Fruit fly (Drosophila melanogaster) whole organism, wandering third instar larva: ENCODE measurements around the gene CG42671.

Source experiments
- CG32264 ChIP-seq: fragments of 200-800 bp; sonication (Bioruptor generic); optimal IDR thresholded peaks from 2 replicates; lab custom pipeline; 2016; ENCODE audit warnings: missing biosample characterization, missing genetic modification characterization
- CG9705 ChIP-seq: fragments of 200-800 bp; sonication (Bioruptor generic); optimal IDR thresholded peaks from 2 replicates; lab custom pipeline; 2018; ENCODE audit warnings: missing biosample characterization, mild to moderate bottlenecking, missing genetic modification characterization
- CrebA ChIP-seq: fragments of 200-800 bp; sonication (Bioruptor generic); optimal IDR thresholded peaks from 2 replicates; lab custom pipeline; 2016; ENCODE audit warnings: missing biosample characterization, mild to moderate bottlenecking, missing genetic modification characterization, borderline replicate concordance
- Dfd ChIP-seq: fragments of >200 bp; optimal IDR thresholded peaks from 2 replicates; lab custom pipeline; 2017; ENCODE audit warnings: missing biosample characterization, missing genetic modification characterization
- Dif ChIP-seq: fragments of 200-275, 200-300 bp; sonication (Bioruptor generic); optimal IDR thresholded peaks from 2 replicates; lab custom pipeline; 2018; ENCODE audit warnings: missing biosample characterization, missing genetic modification characterization; ENCODE audit not compliant: partially characterized antibody
- GATAd ChIP-seq: sonication (Bioruptor generic); optimal IDR thresholded peaks from 2 replicates; lab custom pipeline; 2016; ENCODE audit warnings: missing biosample characterization, missing genetic modification characterization
- Hnf4 ChIP-seq: fragments of 200-800 bp; sonication (Bioruptor generic); optimal IDR thresholded peaks from 2 replicates; lab custom pipeline; 2016; ENCODE audit warnings: missing biosample characterization, mild to moderate bottlenecking, missing genetic modification characterization
- Jra ChIP-seq: sonication (Bioruptor generic); optimal IDR thresholded peaks from 2 replicates; lab custom pipeline; 2016; ENCODE audit warnings: missing biosample characterization, missing genetic modification characterization
- Mio ChIP-seq: sonication (Bioruptor generic); optimal IDR thresholded peaks from 2 replicates; lab custom pipeline; 2016; ENCODE audit warnings: missing biosample characterization, missing genetic modification characterization
- Myc ChIP-seq: fragments of >200 bp; optimal IDR thresholded peaks from 2 replicates; lab custom pipeline; 2017
- N ChIP-seq: fragments of >200 bp; optimal IDR thresholded peaks from 2 replicates; lab custom pipeline; 2018; ENCODE audit warnings: missing biosample characterization, missing external identifiers, missing genetic modification characterization
- OdsH ChIP-seq: fragments of 200-800 bp; sonication (Bioruptor generic); optimal IDR thresholded peaks from 2 replicates; lab custom pipeline; 2016; ENCODE audit warnings: missing biosample characterization, mild to moderate bottlenecking, missing genetic modification characterization
- Rel ChIP-seq, 2 experiments: fragments of 200-800 bp; sonication (Bioruptor generic) in 1 of 2; optimal IDR thresholded peaks; 2 replicates in 1 of 2; 3 replicates in 1 of 2; lab custom pipeline; 2016 to 2019; ENCODE audit warnings: mild to moderate bottlenecking in 2 of 2, missing biosample characterization in 2 of 2, missing genetic modification characterization in 2 of 2, moderate library complexity in 1 of 2
- Sp1 ChIP-seq: fragments of 200-800 bp; sonication (Bioruptor generic); optimal IDR thresholded peaks from 3 replicates; lab custom pipeline; 2019; ENCODE audit warnings: missing biosample characterization, mild to moderate bottlenecking, missing genetic modification characterization, moderate library complexity
- br ChIP-seq: fragments of 200-800 bp; sonication (Bioruptor generic); optimal IDR thresholded peaks from 2 replicates; lab custom pipeline; 2016; ENCODE audit warnings: missing biosample characterization, missing genetic modification characterization
- dmrt93B ChIP-seq: fragments of 200-800 bp; sonication (Bioruptor generic); optimal IDR thresholded peaks from 2 replicates; lab custom pipeline; 2018; ENCODE audit warnings: missing biosample characterization, mild to moderate bottlenecking, missing genetic modification characterization
- dsf ChIP-seq: sonication (Bioruptor generic); optimal IDR thresholded peaks from 2 replicates; lab custom pipeline; 2016; ENCODE audit warnings: missing biosample characterization, missing genetic modification characterization, borderline replicate concordance
- ey ChIP-seq: fragments of 200-800 bp; sonication (Bioruptor generic); optimal IDR thresholded peaks from 2 replicates; lab custom pipeline; 2016; ENCODE audit warnings: missing biosample characterization, missing genetic modification characterization
- fru ChIP-seq: fragments of 200-800 bp; sonication (Bioruptor generic); optimal IDR thresholded peaks from 3 replicates; lab custom pipeline; 2016; ENCODE audit warnings: missing biosample characterization, mild to moderate bottlenecking, missing genetic modification characterization
- h ChIP-seq: fragments of 200-800 bp; sonication (Bioruptor generic); optimal IDR thresholded peaks from 3 replicates; lab custom pipeline; 2016; ENCODE audit warnings: missing biosample characterization, mild to moderate bottlenecking, missing genetic modification characterization
- lola ChIP-seq: fragments of >200 bp; optimal IDR thresholded peaks from 2 replicates; lab custom pipeline; 2017; ENCODE audit warnings: missing biosample characterization, missing genetic modification characterization
- pan ChIP-seq: fragments of >200 bp; optimal IDR thresholded peaks from 2 replicates; lab custom pipeline; 2017
- psq ChIP-seq: fragments of 200-800 bp; sonication (Bioruptor generic); optimal IDR thresholded peaks from 3 replicates; lab custom pipeline; 2017; ENCODE audit warnings: missing biosample characterization, mild to moderate bottlenecking, missing genetic modification characterization, moderate library complexity
- rgr ChIP-seq: fragments of 200-800 bp; sonication (Bioruptor generic); optimal IDR thresholded peaks from 3 replicates; lab custom pipeline; 2016; ENCODE audit warnings: missing biosample characterization, mild to moderate bottlenecking, missing genetic modification characterization
- sage ChIP-seq: fragments of 200-800 bp; sonication (Bioruptor generic); optimal IDR thresholded peaks from 2 replicates; lab custom pipeline; 2016; ENCODE audit warnings: missing biosample characterization, mild to moderate bottlenecking, missing genetic modification characterization
- sv ChIP-seq: fragments of 200-800 bp; sonication (Bioruptor generic); optimal IDR thresholded peaks from 3 replicates; lab custom pipeline; 2016; ENCODE audit warnings: missing biosample characterization, missing genetic modification characterization
- usp ChIP-seq: fragments of >200 bp; optimal IDR thresholded peaks from 2 replicates; lab custom pipeline; 2017; ENCODE audit warnings: missing biosample characterization, missing genetic modification characterization
- woc ChIP-seq: sonication (Bioruptor generic); optimal IDR thresholded peaks from 2 replicates; lab custom pipeline; 2016; ENCODE audit warnings: missing biosample characterization, mild to moderate bottlenecking, missing genetic modification characterization

CG42671 gene

DNA sequence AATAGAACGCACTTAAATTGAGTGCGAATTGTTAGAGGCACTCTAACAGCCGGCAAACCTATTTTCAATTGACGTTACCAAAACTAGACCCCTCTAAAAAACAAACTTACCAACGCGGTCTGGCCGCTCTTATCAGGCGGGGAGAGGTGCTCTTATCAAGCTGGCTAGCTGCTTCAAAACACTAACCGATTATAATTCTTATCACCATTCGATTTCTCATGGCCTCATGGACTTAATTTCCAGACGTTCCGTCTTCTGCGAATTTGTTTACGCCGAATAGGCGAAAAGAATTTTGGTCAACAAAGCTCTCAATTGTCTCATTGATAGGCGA, 58.7 kb downstream of the CG42671 start:
- TF ChIP-seq Mio (GFP tag; lab: Kevin White, UChicago): no peak
- no peak for TF ChIP-seq dmrt93B (GFP tag; lab: Kevin White, UChicago)
- TF ChIP-seq Sp1: no peak
- no peak for TF ChIP-seq OdsH
- no peak for TF ChIP-seq CrebA (GFP tag; lab: Kevin White, UChicago)
- TF ChIP-seq sage (GFP tag; lab: Kevin White, UChicago): no peak
- no peak for TF ChIP-seq GATAd
- no peak for TF ChIP-seq ey (GFP tag; lab: Kevin White, UChicago)
- no peak for TF ChIP-seq pan
- TF ChIP-seq CG9705: no peak
- TF ChIP-seq CG32264 (GFP tag; lab: Kevin White, UChicago): no peak
- TF ChIP-seq Dif: no peak
- TF ChIP-seq usp: no peak

DNA sequence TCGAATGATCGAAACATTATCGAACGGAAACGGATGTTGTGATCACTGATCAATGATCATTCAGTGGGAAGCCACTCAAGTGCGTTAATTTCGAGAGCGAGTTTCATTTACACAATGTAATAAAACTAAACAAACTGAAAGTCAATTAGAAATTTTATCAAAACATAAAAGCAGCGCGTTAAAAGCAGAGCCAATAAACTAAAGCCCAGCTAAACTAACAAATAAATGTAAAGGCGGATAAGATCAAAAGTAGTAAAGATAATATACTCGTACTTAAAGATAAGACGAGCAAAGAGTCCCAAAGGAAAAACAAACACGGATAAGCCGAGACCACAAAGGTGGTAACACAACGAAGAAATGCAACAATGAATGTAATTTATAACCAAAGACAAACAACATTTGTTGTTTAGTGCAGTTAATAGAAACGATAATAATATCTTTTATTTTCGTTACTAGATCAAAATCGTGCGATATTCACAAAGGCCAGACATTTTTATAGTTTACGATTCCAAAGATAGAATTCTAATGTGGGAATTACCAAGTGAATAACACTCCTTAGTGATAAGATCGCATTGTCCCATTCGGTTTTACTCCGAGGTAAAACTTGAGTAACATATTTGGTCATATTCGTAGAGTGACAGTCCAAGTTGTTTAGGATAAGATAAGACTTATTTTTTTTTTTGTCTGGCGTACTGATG, 59.3 kb downstream of the CG42671 start:
- TF ChIP-seq Hnf4 (GFP tag; lab: Kevin White, UChicago) (no peak), CrebA (GFP tag; lab: Kevin White, UChicago) (no peak), dmrt93B (GFP tag; lab: Kevin White, UChicago) (no peak), CG32264 (GFP tag; lab: Kevin White, UChicago) (no peak)

DNA sequence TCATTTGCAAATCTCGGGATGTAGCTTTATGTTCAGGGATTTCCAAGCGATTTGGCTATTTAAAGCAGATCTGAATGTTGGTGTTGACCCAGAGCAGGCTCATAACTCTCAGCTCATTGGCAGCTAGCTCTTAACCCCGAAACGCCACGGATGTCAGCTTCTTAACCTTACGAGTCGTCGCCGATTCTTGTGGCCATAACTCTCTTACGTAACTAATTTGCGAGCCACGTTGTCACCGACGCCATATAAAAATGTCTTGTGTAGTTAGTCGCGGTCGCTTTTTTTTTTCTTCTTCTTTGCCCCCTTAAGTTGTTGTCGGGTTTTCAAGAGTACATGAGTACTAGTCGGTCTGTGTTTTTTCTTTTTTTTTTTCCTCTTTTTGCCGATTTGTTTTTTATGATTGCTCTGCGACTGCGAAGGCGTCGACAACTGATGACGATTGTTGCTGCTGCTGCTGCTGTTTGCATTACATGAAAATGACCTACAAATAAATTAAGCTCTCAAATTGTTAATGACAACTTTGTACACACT, 59.9 kb downstream of the CG42671 start:
- no peak for TF ChIP-seq dmrt93B (GFP tag; lab: Kevin White, UChicago)
- TF ChIP-seq CG32264 (GFP tag; lab: Kevin White, UChicago): no peak
- no peak for TF ChIP-seq GATAd
- TF ChIP-seq Jra (GFP tag; lab: Kevin White, UChicago): no peak
- no peak for TF ChIP-seq ey (GFP tag; lab: Kevin White, UChicago)
- TF ChIP-seq fru (GFP tag; lab: Kevin White, UChicago): no peak
- TF ChIP-seq psq (GFP tag; lab: Kevin White, UChicago): no peak
- TF ChIP-seq dsf (GFP tag; lab: Kevin White, UChicago): no peak
- TF ChIP-seq sv (GFP tag; lab: Kevin White, UChicago): no peak
- TF ChIP-seq lola (GFP tag; lab: Kevin White, UChicago): no peak
- TF ChIP-seq Mio (GFP tag; lab: Kevin White, UChicago): no peak
- TF ChIP-seq OdsH: no peak
- TF ChIP-seq Dif: no peak
- TF ChIP-seq Myc (lab: Kevin White, UChicago): no peak
- no peak for TF ChIP-seq Sp1
- no peak for TF ChIP-seq Rel (GFP tag; optimal IDR thresholded peaks at IDR 0.05; lab: Kevin White, UChicago)
- no peak for TF ChIP-seq Rel (tag; optimal IDR thresholded peaks at IDR 0.05; lab: Kevin White, UChicago)
- no peak for TF ChIP-seq Dfd
- TF ChIP-seq sage (GFP tag; lab: Kevin White, UChicago): no peak

DNA sequence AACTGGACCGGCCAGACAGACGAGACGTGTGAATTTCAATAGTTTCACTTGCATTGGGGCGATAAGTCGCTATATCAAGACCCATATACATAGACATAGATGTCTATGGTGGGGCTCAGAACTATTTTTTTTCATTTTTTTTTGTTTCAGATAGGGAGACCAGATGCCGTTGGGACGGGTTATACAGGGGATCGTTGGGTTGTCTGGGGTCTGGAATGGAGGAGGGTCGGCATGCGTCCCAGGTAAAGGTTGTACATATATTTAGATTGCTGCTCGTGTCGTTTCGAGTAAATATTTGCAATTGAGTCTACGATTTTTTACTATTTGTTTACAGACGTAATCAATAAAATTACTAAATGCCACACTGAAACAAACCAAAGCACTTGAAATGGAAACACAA, 61.7 kb downstream of the CG42671 start:
- no peak for TF ChIP-seq N (GFP tag; lab: Kevin White, UChicago)
- no peak for TF ChIP-seq br (GFP tag; lab: Kevin White, UChicago)
- no peak for TF ChIP-seq CG32264 (GFP tag; lab: Kevin White, UChicago)
- TF ChIP-seq OdsH: no peak
- TF ChIP-seq psq (GFP tag; lab: Kevin White, UChicago): no peak
- TF ChIP-seq CrebA (GFP tag; lab: Kevin White, UChicago): no peak
- TF ChIP-seq Dfd: no peak
- TF ChIP-seq GATAd: no peak
- TF ChIP-seq ey (GFP tag; lab: Kevin White, UChicago): no peak
- no peak for TF ChIP-seq Mio (GFP tag; lab: Kevin White, UChicago)
- TF ChIP-seq Sp1: no peak
- TF ChIP-seq woc (GFP tag; lab: Kevin White, UChicago): no peak
- TF ChIP-seq pan: no peak
- no peak for TF ChIP-seq CG9705
- TF ChIP-seq h: no peak

DNA sequence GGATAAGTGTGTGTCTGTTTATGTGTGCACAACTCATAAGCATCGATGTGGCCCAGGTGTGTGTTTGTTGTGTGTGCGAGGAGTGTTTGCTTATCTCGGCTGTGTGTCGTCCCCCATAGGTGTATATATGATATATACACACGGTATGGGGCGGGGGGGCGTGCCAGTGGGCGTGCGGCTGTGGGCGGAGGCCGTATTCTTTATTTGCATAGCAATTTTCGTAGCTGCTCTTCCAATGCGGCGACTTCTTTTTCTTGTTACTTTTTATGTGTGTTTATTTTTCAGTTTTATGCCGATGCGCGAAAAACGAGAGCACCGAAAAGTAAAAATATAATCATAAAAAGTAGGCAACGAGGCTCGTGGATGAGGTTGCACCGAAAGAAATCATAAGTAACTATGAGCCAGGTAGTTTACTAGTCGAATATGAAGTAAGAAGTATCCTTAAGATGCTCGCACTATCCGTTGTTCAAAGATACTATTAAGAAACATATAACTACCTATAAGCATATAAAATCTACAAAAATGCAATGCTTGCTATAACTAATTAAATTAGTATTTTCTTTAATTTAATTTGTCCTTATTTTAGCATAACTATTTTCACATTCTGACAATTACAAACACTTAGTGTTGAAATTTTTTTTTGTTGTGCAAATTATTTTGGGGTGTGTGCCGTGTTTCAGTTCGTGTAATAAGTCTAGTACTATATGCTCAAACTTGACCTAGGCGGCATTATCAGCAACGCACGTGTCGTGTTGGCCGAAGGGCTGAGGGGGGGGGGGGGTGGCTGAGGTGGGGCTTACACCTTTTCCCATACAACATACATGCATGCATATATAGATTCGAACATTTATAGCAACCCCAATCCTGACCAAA, 64.4 kb downstream of the CG42671 start:
- TF ChIP-seq N (GFP tag; lab: Kevin White, UChicago) (no peak), br (GFP tag; lab: Kevin White, UChicago) (no peak), Rel (GFP tag; optimal IDR thresholded peaks at IDR 0.05; lab: Kevin White, UChicago) (no peak), Rel (tag; optimal IDR thresholded peaks at IDR 0.05; lab: Kevin White, UChicago) (no peak), CG32264 (GFP tag; lab: Kevin White, UChicago) (no peak), rgr (GFP tag; lab: Kevin White, UChicago) (no peak), Dfd (no peak)
